Worm (Caenorhabditis elegans) whole organism, late embryonic: Measurements from ENCODE around the gene F49H12.3.

Experiments
- C38D4.7 ChIP-seq: fragments of 200-800 bp; sonication (Bioruptor generic); optimal IDR thresholded peaks from 2 replicates; lab custom pipeline; 2018; ENCODE audit warnings: mild to moderate bottlenecking, missing genetic modification characterization, moderate library complexity, missing compliant biosample characterization
- K02D7.2 ChIP-seq: sonication (generic microtip); optimal IDR thresholded peaks from 2 replicates; lab custom pipeline; 2017; ENCODE audit warnings: mild to moderate bottlenecking, missing genetic modification characterization, missing compliant biosample characterization
- K09A11.1 ChIP-seq: sonication (generic microtip); optimal IDR thresholded peaks from 2 replicates; lab custom pipeline; 2017; ENCODE audit warnings: antibody characterized with exemption, mild to moderate bottlenecking, missing genetic modification characterization, missing compliant biosample characterization; ENCODE audit not compliant: insufficient read depth
- T23F11.4 ChIP-seq: fragments of 200-800 bp; sonication (Bioruptor generic); optimal IDR thresholded peaks from 2 replicates; lab custom pipeline; 2018; ENCODE audit warnings: mild to moderate bottlenecking, missing genetic modification characterization, missing compliant biosample characterization
- Y22D7AL.16 ChIP-seq: sonication (generic microtip); optimal IDR thresholded peaks from 2 replicates; lab custom pipeline; 2016; ENCODE audit warnings: missing genetic modification characterization, missing compliant biosample characterization
- ama-1 ChIP-seq: fragments of 150-350 bp; optimal IDR thresholded peaks from 2 replicates; lab custom pipeline; 2014
- ceh-18 ChIP-seq: sonication (generic microtip); optimal IDR thresholded peaks from 2 replicates; lab custom pipeline; 2016; ENCODE audit warnings: missing genetic modification characterization, missing compliant biosample characterization
- ceh-22 ChIP-seq: sonication (generic microtip); optimal IDR thresholded peaks from 2 replicates; lab custom pipeline; 2017; ENCODE audit warnings: missing biosample characterization, missing genetic modification characterization
- ceh-30 ChIP-seq: fragments of 150-350 bp; optimal IDR thresholded peaks from 2 replicates; lab custom pipeline; 2014; ENCODE audit warnings: missing biosample characterization, missing genetic modification characterization
- ceh-34 ChIP-seq: sonication (generic microtip); optimal IDR thresholded peaks from 2 replicates; lab custom pipeline; 2016; ENCODE audit warnings: mild to moderate bottlenecking, missing genetic modification characterization, missing compliant biosample characterization
- ceh-6 ChIP-seq: fragments of 200-800 bp; sonication (Bioruptor generic); optimal IDR thresholded peaks from 2 replicates; lab custom pipeline; 2018; ENCODE audit warnings: mild to moderate bottlenecking, missing genetic modification characterization, missing compliant biosample characterization
- ceh-9 ChIP-seq: sonication (generic microtip); optimal IDR thresholded peaks from 2 replicates; lab custom pipeline; 2016; ENCODE audit warnings: mild to moderate bottlenecking, missing genetic modification characterization, inconsistent platforms, missing compliant biosample characterization
- dmd-4 ChIP-seq: sonication (generic microtip); optimal IDR thresholded peaks from 2 replicates; lab custom pipeline; 2016; ENCODE audit warnings: borderline replicate concordance, missing genetic modification characterization, missing compliant biosample characterization
- elt-2 ChIP-seq: sonication (generic microtip); optimal IDR thresholded peaks from 2 replicates; lab custom pipeline; 2016; ENCODE audit warnings: missing genetic modification reagents, missing genetic modification characterization, missing compliant biosample characterization
- elt-4 ChIP-seq: sonication (generic microtip); optimal IDR thresholded peaks from 2 replicates; lab custom pipeline; 2016; ENCODE audit warnings: missing genetic modification characterization, missing compliant biosample characterization
- eyg-1 ChIP-seq: sonication (generic microtip); optimal IDR thresholded peaks from 2 replicates; lab custom pipeline; 2016; ENCODE audit warnings: missing genotype, missing genetic modification characterization, missing compliant biosample characterization
- fkh-10 ChIP-seq: fragments of 150-350 bp; optimal IDR thresholded peaks from 2 replicates; lab custom pipeline; 2014; ENCODE audit warnings: missing biosample characterization, missing genetic modification reagents, missing genetic modification characterization
- gmeb-2 ChIP-seq: sonication (generic microtip); optimal IDR thresholded peaks from 2 replicates; lab custom pipeline; 2016; ENCODE audit warnings: missing genetic modification characterization, inconsistent platforms, missing compliant biosample characterization
- hlh-13 ChIP-seq: fragments of 200-800 bp; sonication (Bioruptor generic); optimal IDR thresholded peaks from 2 replicates; lab custom pipeline; 2018; ENCODE audit warnings: mild to moderate bottlenecking, missing genetic modification characterization, missing compliant biosample characterization
- hlh-30 ChIP-seq: sonication (generic microtip); optimal IDR thresholded peaks from 2 replicates; lab custom pipeline; 2017; ENCODE audit warnings: antibody characterized with exemption, missing genetic modification characterization, missing compliant biosample characterization; ENCODE audit not compliant: insufficient read depth
- lim-6 ChIP-seq: sonication (generic microtip); optimal IDR thresholded peaks from 2 replicates; lab custom pipeline; 2016; ENCODE audit warnings: missing genetic modification characterization, missing compliant biosample characterization
- nfya-1 ChIP-seq: sonication (generic microtip); optimal IDR thresholded peaks from 2 replicates; lab custom pipeline; 2017; ENCODE audit warnings: missing genetic modification characterization, mild to moderate bottlenecking, missing compliant biosample characterization, antibody characterized with exemption, moderate library complexity
- nhr-11 ChIP-seq: fragments of 150-350 bp; optimal IDR thresholded peaks from 2 replicates; lab custom pipeline; 2014; ENCODE audit warnings: missing biosample characterization, missing genetic modification characterization
- pag-3 ChIP-seq: sonication (generic microtip); optimal IDR thresholded peaks from 2 replicates; lab custom pipeline; 2016; ENCODE audit warnings: missing compliant biosample characterization, missing genetic modification characterization, borderline replicate concordance
- pat-9 ChIP-seq: fragments of 200-800 bp; sonication (Bioruptor generic); optimal IDR thresholded peaks from 2 replicates; lab custom pipeline; 2018; ENCODE audit warnings: mild to moderate bottlenecking, missing genetic modification characterization, moderate library complexity, missing compliant biosample characterization
- pax-1 ChIP-seq: fragments of 150-350 bp; optimal IDR thresholded peaks from 2 replicates; lab custom pipeline; 2014; ENCODE audit warnings: missing biosample characterization, missing genetic modification characterization
- pha-4 ChIP-seq: fragments of 150-350 bp; optimal IDR thresholded peaks from 2 replicates; lab custom pipeline; 2018; ENCODE audit warnings: missing biosample characterization, missing genetic modification reagents, missing genetic modification characterization
- pqm-1 ChIP-seq: sonication (generic microtip); optimal IDR thresholded peaks from 2 replicates; lab custom pipeline; 2016; ENCODE audit warnings: missing genetic modification characterization, missing compliant biosample characterization
- pros-1 ChIP-seq: fragments of 150-350 bp; optimal IDR thresholded peaks from 2 replicates; lab custom pipeline; 2014; ENCODE audit warnings: missing biosample characterization, missing genetic modification reagents, missing genetic modification characterization
- rnt-1 ChIP-seq: sonication (generic microtip); optimal IDR thresholded peaks from 2 replicates; lab custom pipeline; 2016; ENCODE audit warnings: missing genetic modification characterization, missing compliant biosample characterization
- sdc-2 ChIP-seq: sonication (generic microtip); optimal IDR thresholded peaks from 2 replicates; lab custom pipeline; 2016; ENCODE audit warnings: missing genotype, missing genetic modification characterization, missing compliant biosample characterization
- sox-4 ChIP-seq: sonication (generic microtip); optimal IDR thresholded peaks from 2 replicates; lab custom pipeline; 2017; ENCODE audit warnings: mild to moderate bottlenecking, missing genetic modification characterization, inconsistent platforms, missing compliant biosample characterization
- tbx-2 ChIP-seq: sonication (generic microtip); optimal IDR thresholded peaks from 2 replicates; lab custom pipeline; 2016; ENCODE audit warnings: missing genetic modification characterization, missing compliant biosample characterization
- tbx-7 ChIP-seq: sonication (generic microtip); optimal IDR thresholded peaks from 2 replicates; lab custom pipeline; 2016; ENCODE audit warnings: missing genotype, missing genetic modification characterization, missing compliant biosample characterization
- unc-42 ChIP-seq: sonication (generic microtip); optimal IDR thresholded peaks from 2 replicates; lab custom pipeline; 2016; ENCODE audit warnings: missing genotype, missing genetic modification characterization, missing compliant biosample characterization
- unc-55 ChIP-seq: sonication (generic microtip); optimal IDR thresholded peaks from 2 replicates; lab custom pipeline; 2017; ENCODE audit warnings: missing biosample characterization, missing genetic modification reagents, missing genetic modification characterization
- zip-5 ChIP-seq: sonication (generic microtip); optimal IDR thresholded peaks from 2 replicates; lab custom pipeline; 2016; ENCODE audit warnings: missing genetic modification characterization, missing compliant biosample characterization

Gene F49H12.3

ce11 chrX:2085494-2085893 lies 1.3 kb downstream of the F49H12.3 start:
- TF ChIP-seq eyg-1 (no peak), fkh-10 (GFP tag; lab: Kevin White, UChicago) (no peak), ceh-6 (GFP tag; lab: Kevin White, UChicago) (no peak), pat-9 (tag; lab: Kevin White, UChicago) (no peak), pag-3 (tag; lab: Kevin White, UChicago) (no peak), tbx-7 (no peak), sdc-2 (no peak), zip-5 (tag; lab: Kevin White, UChicago) (no peak), sox-4 (no peak), tbx-2 (tag; lab: Kevin White, UChicago) (no peak), elt-4 (tag; lab: Kevin White, UChicago) (no peak), K02D7.2 (no peak), gmeb-2 (tag; lab: Kevin White, UChicago) (no peak), lim-6 (tag; lab: Kevin White, UChicago) (no peak)

ce11 chrX:2087716-2088115 lies 3.5 kb downstream of the F49H12.3 start:
- TF ChIP-seq unc-42 (tag; lab: Kevin White, UChicago): peak; percentile 24
- no peak for TF ChIP-seq Y22D7AL.16 (tag; lab: Kevin White, UChicago)
- TF ChIP-seq, all 69 proteins: peak for 1

- TF ChIP-seq elt-2 (tag; lab: Kevin White, UChicago) (peak; percentile 51), dmd-4 (tag; lab: Kevin White, UChicago) (no peak), C38D4.7 (GFP tag; lab: Kevin White, UChicago) (no peak), tbx-2 (tag; lab: Kevin White, UChicago) (peak; percentile 3), sdc-2 (peak; percentile 46), ceh-34 (peak; percentile 41), K09A11.1 (no peak), pha-4 (tag; lab: Kevin White, UChicago) (no peak), ceh-9 (tag; lab: Kevin White, UChicago) (no peak), unc-55 (peak; percentile 8), pax-1 (tag; lab: Kevin White, UChicago) (peak; percentile 37), nfya-1 (tag; lab: Kevin White, UChicago) (peak; percentile 87), rnt-1 (peak; percentile 26), unc-42 (tag; lab: Kevin White, UChicago) (no peak), ama-1 (lab: Kevin White, UChicago) (no peak), ceh-18 (tag; lab: Kevin White, UChicago) (peak; percentile 16)
Observed at ce11 chrX:2089434-2089833, 5.3 kb downstream of the F49H12.3 start, which contains the start of gene lsy-2. TSS of gene lsy-2 (plus strand) at chrX:2089704.

- TF ChIP-seq elt-2 (tag; lab: Kevin White, UChicago): peak; percentile 54
- no peak for TF ChIP-seq pat-9 (tag; lab: Kevin White, UChicago)
- peak; percentile 54 for TF ChIP-seq hlh-30 (tag; lab: Kevin White, UChicago)
- TF ChIP-seq nfya-1 (tag; lab: Kevin White, UChicago): peak; percentile 51
Observed at ce11 chrX:2090493-2090892, 6.3 kb downstream of the F49H12.3 start.

- TF ChIP-seq fkh-10 (GFP tag; lab: Kevin White, UChicago) (no peak), pax-1 (tag; lab: Kevin White, UChicago) (no peak), rnt-1 (no peak), T23F11.4 (GFP tag; lab: Kevin White, UChicago) (no peak), ceh-34 (no peak), zip-5 (tag; lab: Kevin White, UChicago) (no peak), ceh-22 (tag; lab: Kevin White, UChicago) (no peak), pros-1 (tag; lab: Kevin White, UChicago) (no peak), lim-6 (tag; lab: Kevin White, UChicago) (no peak), ceh-6 (GFP tag; lab: Kevin White, UChicago) (no peak), pqm-1 (tag; lab: Kevin White, UChicago) (no peak), nhr-11 (no peak), pag-3 (tag; lab: Kevin White, UChicago) (no peak), ceh-30 (tag; lab: Kevin White, UChicago) (no peak), hlh-13 (no peak)
- TF ChIP-seq, all 69 proteins: peak for 0
Observed at ce11 chrX:2093169-2093568, 9.0 kb downstream of the F49H12.3 start, which contains the start of gene col-164. TSS of gene col-164 (plus strand) at chrX:2093469.
